Fruit fly (Drosophila melanogaster): ENCODE results near the gene moi.

The moi gene

DNA sequence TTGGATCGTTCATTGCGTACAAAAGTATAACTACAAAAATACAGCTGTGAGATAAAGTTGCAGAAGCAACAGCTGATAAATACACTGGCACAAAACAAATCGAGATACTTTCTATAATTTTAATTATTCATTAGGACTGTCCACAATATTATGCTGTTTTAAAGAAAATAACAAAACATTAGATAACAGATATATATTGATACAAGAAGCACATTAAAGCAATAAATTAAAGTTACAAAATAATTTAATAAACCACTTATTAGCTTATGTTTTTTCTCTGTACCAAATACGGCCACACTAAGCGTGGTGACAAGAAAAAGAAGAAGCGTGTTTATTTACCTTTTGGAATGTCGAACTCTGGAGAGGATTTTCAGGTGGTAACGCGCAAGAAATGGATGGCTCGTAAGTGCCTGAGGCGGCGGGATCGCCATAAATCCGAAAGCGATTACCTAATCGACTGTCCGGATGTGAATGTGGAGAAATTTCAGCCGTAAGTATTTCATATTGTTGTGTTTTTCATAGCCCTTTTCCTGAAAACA, 35.0 kb upstream of the moi start, which contains the start of the genes CG7988 and CG7183 (continued):
- TF ChIP-seq Ets65A (GFP tag), result peak; percentile 97
- TF ChIP-seq tup (GFP tag; optimal IDR thresholded peaks at IDR 0.05), result peak; percentile 90
- peak; percentile 96 for TF ChIP-seq CrebB (tag; optimal IDR thresholded peaks at IDR 0.05)
- peak; percentile 97 for TF ChIP-seq CG11456 (GFP tag; IDR thresholded peaks at IDR 0.05)
- TF ChIP-seq ken (GFP tag; IDR thresholded peaks at IDR 0.05), result peak; percentile 96
- TF ChIP-seq Usf (GFP tag; optimal IDR thresholded peaks at IDR 0.05), result peak; percentile 94
- TF ChIP-seq PHDP (tag; optimal IDR thresholded peaks at IDR 0.05), result peak; percentile 98
- TF ChIP-seq ems (GFP tag; optimal IDR thresholded peaks at IDR 0.05), result peak; percentile 93
- peak; percentile 80 for TF ChIP-seq NC2α (GFP tag; optimal IDR thresholded peaks at IDR 0.05)
- TF ChIP-seq CG10366 (GFP tag; IDR thresholded peaks at IDR 0.05), result peak; percentile 98
- peak; percentile 96 for TF ChIP-seq Hmr (GFP tag; optimal IDR thresholded peaks at IDR 0.05)
- peak; percentile 94 for TF ChIP-seq gt (GFP tag; IDR thresholded peaks at IDR 0.05)
- no peak for TF ChIP-seq sc (optimal IDR thresholded peaks at IDR 0.05)
- peak; percentile 97 for TF ChIP-seq sc (GFP tag; optimal IDR thresholded peaks at IDR 0.05)
- TF ChIP-seq CG34422 (GFP tag; IDR thresholded peaks at IDR 0.05), result peak; percentile 99
- no peak for TF ChIP-seq Optix (GFP tag; IDR thresholded peaks at IDR 0.05)
- peak; percentile 97 for TF ChIP-seq Atf6 (GFP tag; IDR thresholded peaks at IDR 0.05)
- TF ChIP-seq Doc3 (GFP tag; IDR thresholded peaks at IDR 0.05; ENCODE audit: partially characterized antibody), result no peak
- peak; percentile 83 for TF ChIP-seq CG12071 (GFP tag; optimal IDR thresholded peaks at IDR 0.05)
- TF ChIP-seq MBD-R2 (GFP tag; IDR thresholded peaks at IDR 0.05), result peak; percentile 99
- peak; percentile 96 for TF ChIP-seq CG7271 (tag; optimal IDR thresholded peaks at IDR 0.05)
- peak; percentile 94 for TF ChIP-seq Fer1 (GFP tag; optimal IDR thresholded peaks at IDR 0.05)
- TF ChIP-seq zen (tag; optimal IDR thresholded peaks at IDR 0.05), result peak; percentile 98
- TF ChIP-seq Ets97D (GFP tag; optimal IDR thresholded peaks at IDR 0.05), result peak; percentile 83
- TF ChIP-seq stc (GFP tag; IDR thresholded peaks at IDR 0.05), result peak; percentile 98
- peak; percentile 95 for TF ChIP-seq Oaz (GFP tag; IDR thresholded peaks at IDR 0.05)
- TF ChIP-seq z (GFP tag; IDR thresholded peaks at IDR 0.05), result peak; percentile 74; the same call in 1 of the 3 replicates
- TF ChIP-seq slbo (GFP tag; IDR thresholded peaks at IDR 0.05), result peak; percentile 99
- TF ChIP-seq sd (tag; optimal IDR thresholded peaks at IDR 0.05), result peak; percentile 99
- TF ChIP-seq CG16813 (GFP tag; IDR thresholded peaks at IDR 0.05; ENCODE audit: partially characterized antibody), result no peak
- TF ChIP-seq ato (GFP tag; IDR thresholded peaks at IDR 0.05; ENCODE audit: partially characterized antibody), result no peak
- peak; percentile 95 for TF ChIP-seq pho (GFP tag; optimal IDR thresholded peaks at IDR 0.05)
- peak; percentile 86 for TF ChIP-seq gro (GFP tag; optimal IDR thresholded peaks at IDR 0.05)
- TF ChIP-seq al (GFP tag; IDR thresholded peaks at IDR 0.05), result peak; percentile 98
- peak; percentile 100 for TF ChIP-seq Ptx1 (GFP tag; IDR thresholded peaks at IDR 0.05)
- TF ChIP-seq CG14441 (GFP tag; IDR thresholded peaks at IDR 0.05), result peak; percentile 98
- no peak for TF ChIP-seq bbx (GFP tag; IDR thresholded peaks at IDR 0.05; ENCODE audit: partially characterized antibody)
- peak; percentile 94 for TF ChIP-seq CG8089 (GFP tag; optimal IDR thresholded peaks at IDR 0.05)
- TF ChIP-seq wor (GFP tag; IDR thresholded peaks at IDR 0.05), result peak; percentile 97
- TF ChIP-seq CG7786 (GFP tag; optimal IDR thresholded peaks at IDR 0.05), result peak; percentile 93
- no peak for TF ChIP-seq prd (optimal IDR thresholded peaks at IDR 0.05)
- TF ChIP-seq prd (GFP tag; IDR thresholded peaks at IDR 0.05), result peak; percentile 99
- peak; percentile 95 for TF ChIP-seq CG10267 (tag; optimal IDR thresholded peaks at IDR 0.05)
- peak; percentile 80 for TF ChIP-seq CG8359 (GFP tag; optimal IDR thresholded peaks at IDR 0.05; ENCODE audit: borderline replicate concordance)
- no peak for TF ChIP-seq yki (optimal IDR thresholded peaks at IDR 0.05)
- peak; percentile 94 for TF ChIP-seq Lim3 (GFP tag; IDR thresholded peaks at IDR 0.05)
- TF ChIP-seq CG30431 (GFP tag; optimal IDR thresholded peaks at IDR 0.05), result peak; percentile 91
- TF ChIP-seq CG11247 (GFP tag; IDR thresholded peaks at IDR 0.05), result peak; percentile 98
- TF ChIP-seq CG14860 (GFP tag; IDR thresholded peaks at IDR 0.05; ENCODE audit: partially characterized antibody), result no peak
- TF ChIP-seq CG3838 (GFP tag; optimal IDR thresholded peaks at IDR 0.05), result peak; percentile 94
- peak; percentile 92 for TF ChIP-seq CG4854 (GFP tag; optimal IDR thresholded peaks at IDR 0.05)
- TF ChIP-seq emc (GFP tag; optimal IDR thresholded peaks at IDR 0.05), result peak; percentile 83

All from whole organism, embryonic.